Fruit fly (Drosophila melanogaster): ENCODE measurements around the gene escl.
A peak's percentile ranks its signal among the peaks of the same experiment; 100 is the strongest.

Gene escl

DNA sequence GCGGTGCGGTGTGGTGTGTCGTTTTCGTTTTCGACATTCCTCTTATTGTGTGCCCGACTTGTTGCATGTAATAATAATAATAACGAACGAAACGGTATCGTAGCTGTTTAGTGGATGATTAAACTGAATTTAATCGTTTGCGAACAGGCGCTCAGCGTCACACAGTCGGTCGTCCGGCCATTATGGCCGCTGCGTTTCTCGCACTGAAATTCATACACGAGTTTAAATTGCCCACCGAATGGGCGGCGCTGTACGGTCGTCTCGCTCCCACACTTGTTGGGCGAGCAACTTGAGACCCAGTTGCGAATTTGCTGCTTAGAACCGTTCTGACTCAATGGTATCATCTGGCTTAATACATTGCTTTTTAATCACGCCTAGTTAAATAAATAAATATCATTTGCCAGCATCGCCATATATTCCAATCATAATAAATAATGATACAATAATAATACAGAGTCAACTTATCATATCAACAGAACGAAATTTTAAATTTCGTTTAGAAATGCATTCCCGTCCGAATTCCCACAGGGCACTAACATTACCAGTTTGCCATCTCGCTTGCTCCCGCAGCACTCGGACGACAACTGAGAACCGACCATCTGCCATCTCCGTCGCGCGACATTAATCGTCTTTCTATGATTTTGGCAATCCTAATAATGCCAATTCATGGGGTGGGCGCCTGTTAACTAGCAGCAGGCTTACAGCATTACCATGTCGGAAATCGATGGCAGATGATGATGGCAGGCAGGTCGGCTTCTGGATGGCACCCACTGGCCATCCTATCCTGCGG lies 20.3 kb downstream of the escl start (continued):
- TF ChIP-seq CG11247 (GFP tag; IDR thresholded peaks at IDR 0.05) (no peak), CG12071 (GFP tag; optimal IDR thresholded peaks at IDR 0.05) (peak; percentile 76), Lpt (GFP tag; optimal IDR thresholded peaks at IDR 0.05) (no peak), fd3F (GFP tag; optimal IDR thresholded peaks at IDR 0.05) (peak; percentile 92), nom (GFP tag; optimal IDR thresholded peaks at IDR 0.05) (peak; percentile 93), GATAe (GFP tag; conservative IDR thresholded peaks at IDR 0.05) (no peak), sima (GFP tag; optimal IDR thresholded peaks at IDR 0.05) (no peak), emc (GFP tag; optimal IDR thresholded peaks at IDR 0.05) (no peak), rib (GFP tag; IDR thresholded peaks at IDR 0.05) (no peak), Fer2 (tag; optimal IDR thresholded peaks at IDR 0.05) (peak; percentile 92), CG2199 (GFP tag; IDR thresholded peaks at IDR 0.05) (no peak), Gsc (GFP tag; IDR thresholded peaks at IDR 0.05) (no peak), disco-r (GFP tag; optimal IDR thresholded peaks at IDR 0.05) (peak; percentile 62), stc (GFP tag; IDR thresholded peaks at IDR 0.05) (no peak), cwo (GFP tag; optimal IDR thresholded peaks at IDR 0.05) (peak; percentile 88), gsb (GFP tag; IDR thresholded peaks at IDR 0.05) (no peak), Scr (GFP tag; IDR thresholded peaks at IDR 0.05; ENCODE audit: partially characterized antibody) (no peak), pnt (GFP tag; optimal IDR thresholded peaks at IDR 0.05) (peak; percentile 67), Nf-YA (GFP tag; IDR thresholded peaks at IDR 0.05) (no peak), pan (optimal IDR thresholded peaks at IDR 0.05) (no peak), pan (GFP tag; optimal IDR thresholded peaks at IDR 0.05 in 1 of 2, IDR thresholded peaks at IDR 0.05 in 1 of 2) (no peak), CG7839 (tag; optimal IDR thresholded peaks at IDR 0.05) (peak; percentile 95), grau (tag; optimal IDR thresholded peaks at IDR 0.05) (peak; percentile 95), Dad (GFP tag; optimal IDR thresholded peaks at IDR 0.05) (peak; percentile 68), CG18011 (GFP tag; optimal IDR thresholded peaks at IDR 0.05) (peak; percentile 55), nau (GFP tag; optimal IDR thresholded peaks at IDR 0.05) (peak; percentile 81), Hr78 (GFP tag; optimal IDR thresholded peaks at IDR 0.05) (no peak), CG10543 (GFP tag; optimal IDR thresholded peaks at IDR 0.05) (peak; percentile 93), CG3281 (GFP tag; optimal IDR thresholded peaks at IDR 0.05) (peak; percentile 96), ash1 (GFP tag; optimal IDR thresholded peaks at IDR 0.05) (no peak), Rfx (GFP tag; IDR thresholded peaks at IDR 0.05) (no peak), CG7928 (GFP tag; optimal IDR thresholded peaks at IDR 0.05) (peak; percentile 73), Max (GFP tag; optimal IDR thresholded peaks at IDR 0.05) (peak; percentile 84), CG2202 (tag; optimal IDR thresholded peaks at IDR 0.05) (peak; percentile 67), CrebB (tag; optimal IDR thresholded peaks at IDR 0.05) (peak; percentile 92), Rx (GFP tag; IDR thresholded peaks at IDR 0.05) (no peak), ab (GFP tag; optimal IDR thresholded peaks at IDR 0.05) (peak; percentile 37), CG3838 (GFP tag; optimal IDR thresholded peaks at IDR 0.05) (peak; percentile 17), ATbp (GFP tag; optimal IDR thresholded peaks at IDR 0.05) (peak; percentile 89), Xbp1 (GFP tag; optimal IDR thresholded peaks at IDR 0.05) (peak; percentile 91), NFAT (GFP tag; IDR thresholded peaks at IDR 0.05) (no peak), CG8478 (optimal IDR thresholded peaks at IDR 0.05) (peak; percentile 92), exex (tag; optimal IDR thresholded peaks at IDR 0.05) (peak; percentile 96), mirr (GFP tag; optimal IDR thresholded peaks at IDR 0.05) (peak; percentile 91), Hr51 (GFP tag; optimal IDR thresholded peaks at IDR 0.05) (peak; percentile 71 to 92), CG17328 (GFP tag; IDR thresholded peaks at IDR 0.05) (no peak), CG16815 (GFP tag; optimal IDR thresholded peaks at IDR 0.05) (peak; percentile 89), Fer3 (tag; optimal IDR thresholded peaks at IDR 0.05) (peak; percentile 94), p53 (GFP tag; optimal IDR thresholded peaks at IDR 0.05) (no peak), CG2129 (GFP tag; IDR thresholded peaks at IDR 0.05; ENCODE audit: partially characterized antibody) (no peak)

All from whole organism, embryonic.